Worm (Caenorhabditis elegans): ENCODE results near the gene C01C10.2.

The C01C10.2 gene

DNA sequence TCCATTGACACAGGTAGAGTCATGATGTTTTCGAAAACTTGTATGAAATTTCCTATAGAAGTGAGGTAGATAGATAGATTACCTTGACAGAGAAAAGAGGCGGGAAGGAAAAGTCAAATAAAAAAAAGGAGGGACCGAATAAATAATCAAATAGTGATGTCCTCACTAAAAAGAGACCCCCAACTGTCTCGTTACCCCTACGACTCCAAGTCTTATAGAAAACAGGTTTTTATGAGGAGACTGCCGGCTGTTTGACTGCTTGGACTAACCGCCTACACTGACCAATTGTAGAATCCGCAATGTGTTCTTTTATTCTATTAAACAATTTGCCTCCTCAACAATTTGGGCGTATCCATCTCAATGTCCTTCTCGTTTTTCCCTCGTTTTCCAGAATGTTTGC is at the start of gene C01C10.2:
Gene C01C10.2 (minus strand): TSS at position 170 of the 400 bp plus-strand sequence.
- TF ChIP-seq unc-39 (tag; optimal IDR thresholded peaks at IDR 0.05) (no peak), tbx-2 (tag; optimal IDR thresholded peaks at IDR 0.05) (no peak), nhr-23 (tag; optimal IDR thresholded peaks at IDR 0.05) (no peak), pqm-1 (tag; optimal IDR thresholded peaks at IDR 0.05) (no peak), lin-39 (tag; optimal IDR thresholded peaks at IDR 0.05) (no peak), nhr-25 (tag; optimal IDR thresholded peaks at IDR 0.05) (peak; percentile 46), sea-2 (GFP tag; optimal IDR thresholded peaks at IDR 0.05) (no peak), unc-62 (GFP tag; optimal IDR thresholded peaks at IDR 0.05) (no peak), nfya-1 (tag; optimal IDR thresholded peaks at IDR 0.05; ENCODE audit: insufficient read depth) (peak; percentile 39), fos-1 (tag; optimal IDR thresholded peaks at IDR 0.05) (no peak), zag-1 (tag; optimal IDR thresholded peaks at IDR 0.05) (no peak), egl-5 (tag; optimal IDR thresholded peaks at IDR 0.05) (peak; percentile 2), jun-1 (tag; optimal IDR thresholded peaks at IDR 0.05) (no peak)

DNA sequence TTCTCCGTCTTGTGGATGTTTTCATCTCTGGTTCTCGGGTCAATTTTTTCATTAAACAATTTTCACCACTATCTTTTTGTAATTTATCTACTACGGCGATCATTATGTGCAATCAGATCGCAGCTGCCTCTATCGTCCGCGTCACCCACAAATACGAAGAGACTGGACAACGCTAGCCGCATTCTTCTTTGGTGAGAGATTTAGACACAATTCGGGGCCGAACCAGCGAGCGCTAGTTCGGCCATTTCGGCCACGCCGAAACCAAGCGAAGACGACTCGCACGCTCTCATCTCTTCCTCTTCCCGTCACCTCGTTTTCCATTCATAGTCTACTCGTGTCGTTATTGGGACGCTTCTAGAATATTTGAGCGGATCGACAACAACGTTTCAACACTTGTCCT is 47.8 kb upstream of the C01C10.2 start, which contains the start of gene gly-12:
Gene gly-12 (plus strand): TSS at position 117 of the 400 bp plus-strand sequence.
- TF ChIP-seq nhr-25 (tag; optimal IDR thresholded peaks at IDR 0.05) = peak; percentile 56
- peak; percentile 89 for TF ChIP-seq elt-1 (tag; optimal IDR thresholded peaks at IDR 0.05)
- TF ChIP-seq nfya-1 (tag; optimal IDR thresholded peaks at IDR 0.05; ENCODE audit: insufficient read depth) = peak; percentile 50
- peak; percentile 6 for TF ChIP-seq hmg-11 (tag; optimal IDR thresholded peaks at IDR 0.05)
- peak; percentile 55 for TF ChIP-seq nhr-23 (tag; optimal IDR thresholded peaks at IDR 0.05)
- peak; percentile 46 for TF ChIP-seq lin-39 (tag; optimal IDR thresholded peaks at IDR 0.05)
- TF ChIP-seq egl-5 (tag; optimal IDR thresholded peaks at IDR 0.05) = peak; percentile 37
- TF ChIP-seq nhr-12 (tag; optimal IDR thresholded peaks at IDR 0.05) = no peak
- TF ChIP-seq unc-39 (tag; optimal IDR thresholded peaks at IDR 0.05) = no peak

DNA sequence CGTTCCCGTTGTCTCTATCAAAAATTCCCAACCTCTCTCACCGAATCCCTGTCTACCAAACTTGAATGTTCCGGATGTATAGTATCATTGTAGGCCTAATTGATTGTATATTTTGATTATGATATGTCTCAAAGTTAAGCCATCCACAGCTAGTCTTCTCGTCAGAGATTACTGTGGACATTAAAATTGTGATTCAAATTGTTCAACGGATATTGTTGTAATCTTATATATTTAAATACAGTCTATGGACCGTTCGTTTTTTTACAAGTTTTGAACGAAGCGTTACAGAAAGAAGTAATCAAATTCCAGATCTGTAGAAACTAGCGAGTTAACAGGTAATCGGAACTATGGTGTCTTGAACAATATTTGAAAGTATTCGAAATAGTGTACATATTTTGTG is 42.8 kb upstream of the C01C10.2 start, which contains the start of gene F48E3.9:
Gene F48E3.9 (plus strand): TSS at position 301 of the 400 bp plus-strand sequence.
- TF ChIP-seq elt-1 (tag; optimal IDR thresholded peaks at IDR 0.05) (no peak), aly-2 (tag; optimal IDR thresholded peaks at IDR 0.05) (no peak), unc-39 (tag; optimal IDR thresholded peaks at IDR 0.05) (no peak), nhr-28 (tag; optimal IDR thresholded peaks at IDR 0.05) (no peak), fkh-2 (tag; optimal IDR thresholded peaks at IDR 0.05) (no peak), mdl-1 (tag; optimal IDR thresholded peaks at IDR 0.05) (no peak), egl-5 (tag; optimal IDR thresholded peaks at IDR 0.05) (no peak), nhr-25 (tag; optimal IDR thresholded peaks at IDR 0.05) (no peak)

DNA sequence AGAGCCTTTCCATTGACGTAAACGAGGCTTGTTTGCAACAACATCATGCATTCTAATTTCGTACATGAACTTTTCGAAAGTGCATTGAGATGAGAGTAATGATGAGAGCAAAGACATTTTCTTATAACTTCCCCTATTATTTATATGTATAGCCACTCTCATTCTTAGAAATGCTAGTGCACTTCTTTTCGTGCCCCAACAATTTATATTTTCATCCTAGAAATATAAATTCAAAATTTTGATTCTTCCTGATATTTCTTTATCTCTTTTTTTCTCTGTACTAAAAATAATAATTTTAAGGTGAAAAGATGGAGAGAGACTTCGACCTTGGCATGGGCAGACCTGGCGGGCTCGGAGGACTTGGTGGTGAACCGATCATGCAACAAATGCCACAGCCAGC is 41.0 kb upstream of the C01C10.2 start, which contains the start of gene mek-1:
Gene mek-1 (plus strand): TSS at position 301 of the 400 bp plus-strand sequence.
- no peak for TF ChIP-seq zag-1 (tag; optimal IDR thresholded peaks at IDR 0.05)

DNA sequence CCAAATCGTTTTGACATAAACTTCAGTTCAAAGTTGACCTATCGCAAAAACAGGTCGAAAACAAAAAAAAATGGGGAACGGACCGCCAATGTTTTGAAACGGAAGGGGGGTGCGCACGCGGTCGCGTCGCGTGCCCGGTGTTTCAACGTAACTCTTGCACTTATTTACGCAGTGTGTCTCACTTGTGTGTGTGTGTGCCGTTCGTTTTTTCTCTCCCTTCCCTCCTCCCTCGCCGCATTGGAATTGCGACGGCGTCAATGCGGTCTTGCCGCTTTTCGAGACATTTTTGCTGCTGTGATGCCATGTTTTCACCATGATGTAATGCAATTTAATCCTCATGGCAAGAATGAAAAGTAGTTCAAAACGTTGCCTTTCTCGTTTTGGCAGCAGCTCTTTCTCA is 40.6 kb upstream of the C01C10.2 start:
- TF ChIP-seq pha-4 (tag; optimal IDR thresholded peaks at IDR 0.05) (peak; percentile 47), aly-2 (tag; optimal IDR thresholded peaks at IDR 0.05) (no peak), daf-12 (tag; optimal IDR thresholded peaks at IDR 0.05) (no peak), nhr-28 (tag; optimal IDR thresholded peaks at IDR 0.05) (no peak), lin-15B (tag; optimal IDR thresholded peaks at IDR 0.05) (peak; percentile 6), nfya-1 (tag; optimal IDR thresholded peaks at IDR 0.05; ENCODE audit: insufficient read depth) (peak; percentile 51), unc-39 (tag; optimal IDR thresholded peaks at IDR 0.05) (no peak), sea-2 (GFP tag; optimal IDR thresholded peaks at IDR 0.05) (no peak), ceh-9 (tag; optimal IDR thresholded peaks at IDR 0.05) (no peak), skn-1 (tag; optimal IDR thresholded peaks at IDR 0.05) (peak; percentile 16), egl-27 (tag; optimal IDR thresholded peaks at IDR 0.05) (no peak), mdl-1 (tag; optimal IDR thresholded peaks at IDR 0.05) (no peak), snpc-4 (tag; optimal IDR thresholded peaks at IDR 0.05) (no peak), jun-1 (tag; optimal IDR thresholded peaks at IDR 0.05) (no peak), fkh-2 (tag; optimal IDR thresholded peaks at IDR 0.05) (no peak), ama-1 (optimal IDR thresholded peaks at IDR 0.05) (peak; percentile 82), nhr-77 (tag; optimal IDR thresholded peaks at IDR 0.05) (no peak), lin-39 (tag; optimal IDR thresholded peaks at IDR 0.05) (peak; percentile 86), ZK546.5 (tag; optimal IDR thresholded peaks at IDR 0.05) (no peak), egl-5 (tag; optimal IDR thresholded peaks at IDR 0.05) (peak; percentile 6), zag-1 (tag; optimal IDR thresholded peaks at IDR 0.05) (no peak), eor-1 (tag; optimal IDR thresholded peaks at IDR 0.05) (no peak), R02D3.7 (tag; optimal IDR thresholded peaks at IDR 0.05) (no peak), ztf-11 (tag; optimal IDR thresholded peaks at IDR 0.05) (no peak), nhr-43 (tag; optimal IDR thresholded peaks at IDR 0.05; ENCODE audit: poor library complexity, severe bottlenecking) (no peak), ceh-82 (tag; optimal IDR thresholded peaks at IDR 0.05) (no peak), pqm-1 (tag; optimal IDR thresholded peaks at IDR 0.05) (no peak), fos-1 (tag; optimal IDR thresholded peaks at IDR 0.05) (no peak), elt-2 (tag; optimal IDR thresholded peaks at IDR 0.05) (peak; percentile 35), ztf-4 (tag; optimal IDR thresholded peaks at IDR 0.05) (no peak), unc-62 (GFP tag; optimal IDR thresholded peaks at IDR 0.05) (no peak), lsy-12 (tag; optimal IDR thresholded peaks at IDR 0.05) (no peak), nhr-23 (tag; optimal IDR thresholded peaks at IDR 0.05) (no peak), hmg-11 (tag; optimal IDR thresholded peaks at IDR 0.05) (peak; percentile 59), elt-1 (tag; optimal IDR thresholded peaks at IDR 0.05) (peak; percentile 3), fkh-10 (GFP tag; optimal IDR thresholded peaks at IDR 0.05) (peak; percentile 6), nhr-67 (tag; optimal IDR thresholded peaks at IDR 0.05) (no peak), ceh-16 (tag; optimal IDR thresholded peaks at IDR 0.05) (no peak)

Measured in whole organism, L3 larva.